Worm (Caenorhabditis elegans) whole organism, L4 larva: ENCODE results near the gene cyn-16.

ENCODE experiments used
- F44E2.7 ChIP-seq: fragments of 200-800 bp; sonication (Bioruptor generic); IDR thresholded peaks from 2 replicates; pipeline ENCODE4 v2.1.2; 2022; ENCODE audit warnings: missing genetic modification characterization, missing compliant biosample characterization
- egl-27 ChIP-seq: sonication (generic microtip); optimal IDR thresholded peaks from 3 replicates; lab custom pipeline; 2017; ENCODE audit warnings: missing biosample characterization, missing genetic modification reagents, missing genetic modification characterization
- mdl-1 ChIP-seq, 2 experiments: fragments of 150-350 bp in 1 of 2; sonication (generic microtip) in 1 of 2; optimal IDR thresholded peaks; 2 replicates each; lab custom pipeline; 2014 to 2017; ENCODE audit warnings: missing biosample characterization in 2 of 2, missing genetic modification characterization in 2 of 2
- snpc-4 ChIP-seq: fragments of 150-350 bp; optimal IDR thresholded peaks from 2 replicates; lab custom pipeline; 2014; ENCODE audit warnings: missing biosample characterization, missing genetic modification characterization

- no peak for TF ChIP-seq F44E2.7
- no peak for TF ChIP-seq mdl-1 (tag; optimal IDR thresholded peaks at IDR 0.05; lab: Kevin White, UChicago)
- no peak for TF ChIP-seq snpc-4 (tag; lab: Kevin White, UChicago)
- no peak for TF ChIP-seq egl-27 (tag; lab: Kevin White, UChicago)
Observed at ce11 chrII:12062521-12062920, 26.0 kb upstream of the cyn-16 start, which contains the start of gene arrd-7.
